Fruit fly (Drosophila melanogaster) whole organism, embryonic: ENCODE measurements around the gene CG15740.
A peak's percentile ranks its signal among the peaks of the same experiment; 100 is the strongest.

ENCODE experiments used
- Aef1 ChIP-seq: fragments of 200-800 bp; sonication (Bioruptor generic); IDR thresholded peaks from 3 replicates; pipeline ENCODE4 v1.3.6; 2022; ENCODE audit warnings: missing biosample characterization, missing genetic modification characterization
- BtbVII ChIP-seq: fragments of 200-800 bp; sonication (Bioruptor generic); optimal IDR thresholded peaks from 3 replicates; lab custom pipeline; 2017; ENCODE audit warnings: missing biosample characterization, mild to moderate bottlenecking, missing genetic modification characterization
- CG10565 ChIP-seq: fragments of 200-800 bp; sonication (Bioruptor generic); optimal IDR thresholded peaks from 3 replicates; lab custom pipeline; 2016; ENCODE audit warnings: missing biosample characterization, mild to moderate bottlenecking, missing genetic modification characterization
- CG12071 ChIP-seq: fragments of 200-800 bp; sonication (Bioruptor generic); optimal IDR thresholded peaks from 3 replicates; lab custom pipeline; 2018; ENCODE audit warnings: missing biosample characterization, mild to moderate bottlenecking, missing genetic modification characterization
- CG12769 ChIP-seq: fragments of 200-800 bp; sonication (Bioruptor generic); optimal IDR thresholded peaks from 2 replicates; lab custom pipeline; 2019; ENCODE audit warnings: missing biosample characterization, mild to moderate bottlenecking, missing genetic modification characterization, moderate library complexity
- CG14050 ChIP-seq: fragments of 200-800 bp; sonication (Bioruptor generic); IDR thresholded peaks from 3 replicates; pipeline ENCODE4 v1.3.6; 2022; ENCODE audit warnings: missing biosample characterization, missing genetic modification characterization
- CG15269 ChIP-seq: fragments of 200-800 bp; sonication (Bioruptor generic); optimal IDR thresholded peaks from 2 replicates; lab custom pipeline; 2018; ENCODE audit warnings: missing biosample characterization, mild to moderate bottlenecking, missing genetic modification characterization, moderate library complexity
- CG17361 ChIP-seq: fragments of 200-800 bp; sonication (Bioruptor generic); IDR thresholded peaks from 3 replicates; pipeline ENCODE4 v1.3.6; 2022; ENCODE audit warnings: missing biosample characterization, missing genetic modification characterization
- CG18476 ChIP-seq: fragments of 200-800 bp; sonication (Bioruptor generic); optimal IDR thresholded peaks from 2 replicates; lab custom pipeline; 2016; ENCODE audit warnings: missing biosample characterization, mild to moderate bottlenecking, missing genetic modification characterization
- CG2116 ChIP-seq: fragments of 200-800 bp; sonication (Bioruptor generic); optimal IDR thresholded peaks from 3 replicates; lab custom pipeline; 2018; ENCODE audit warnings: missing biosample characterization, mild to moderate bottlenecking, missing genetic modification characterization
- CG31388 ChIP-seq: fragments of 200-800 bp; sonication (Bioruptor generic); optimal IDR thresholded peaks from 2 replicates; lab custom pipeline; 2016; ENCODE audit warnings: missing biosample characterization, missing genetic modification characterization
- CG32767 ChIP-seq: fragments of 200-800 bp; sonication (Bioruptor generic); IDR thresholded peaks from 2 replicates; pipeline ENCODE4 v1.3.6; 2022; ENCODE audit warnings: missing biosample characterization, missing genetic modification characterization
- CG34422 ChIP-seq: fragments of 200-800 bp; sonication (Bioruptor generic); IDR thresholded peaks from 3 replicates; pipeline ENCODE4 v1.3.6; 2022; ENCODE audit warnings: missing biosample characterization, missing genetic modification characterization
- CG3726 ChIP-seq: fragments of 200-800 bp; sonication (Bioruptor generic); IDR thresholded peaks from 3 replicates; pipeline ENCODE4, ENCODE4 v1.3.6; 2022; ENCODE audit warnings: missing biosample characterization, missing genetic modification characterization
- CG3995 ChIP-seq: fragments of 200-800 bp; sonication (Bioruptor generic); optimal IDR thresholded peaks from 3 replicates; lab custom pipeline; 2016; ENCODE audit warnings: missing biosample characterization, missing genetic modification characterization
- CG4707 ChIP-seq: fragments of 200-800 bp; sonication (Bioruptor generic); optimal IDR thresholded peaks from 2 replicates; lab custom pipeline; 2018; ENCODE audit warnings: missing biosample characterization, mild to moderate bottlenecking, missing genetic modification characterization, moderate library complexity
- CG5953 ChIP-seq: fragments of 200-800 bp; sonication (Bioruptor generic); IDR thresholded peaks from 2 replicates; pipeline ENCODE4 v1.3.6; 2022; ENCODE audit warnings: missing biosample characterization, missing genetic modification characterization
- CG7839 ChIP-seq: fragments of 200-800 bp; sonication (Bioruptor generic); optimal IDR thresholded peaks from 3 replicates; lab custom pipeline; 2018; ENCODE audit warnings: missing biosample characterization, mild to moderate bottlenecking, missing genetic modification characterization, moderate library complexity
- CG7987 ChIP-seq: fragments of 200-800 bp; sonication (Bioruptor generic); optimal IDR thresholded peaks from 2 replicates; lab custom pipeline; 2018; ENCODE audit warnings: missing biosample characterization, mild to moderate bottlenecking, missing genetic modification characterization, moderate library complexity
- CG8281 ChIP-seq: fragments of 200-800 bp; sonication (Bioruptor generic); optimal IDR thresholded peaks from 2 replicates; lab custom pipeline; 2018; ENCODE audit warnings: missing biosample characterization, mild to moderate bottlenecking, missing genetic modification characterization, moderate library complexity
- CG8924 ChIP-seq: fragments of 200-800 bp; optimal IDR thresholded peaks from 3 replicates; lab custom pipeline; 2019; ENCODE audit warnings: missing biosample characterization, mild to moderate bottlenecking, missing genetic modification characterization, moderate library complexity
- CG8944 ChIP-seq: fragments of 200-800 bp; sonication (Bioruptor generic); optimal IDR thresholded peaks from 3 replicates; lab custom pipeline; 2016; ENCODE audit warnings: missing biosample characterization, missing genetic modification characterization
- Ets65A ChIP-seq: fragments of 200-800 bp; sonication (Bioruptor generic); peaks from one replicate; lab custom pipeline; 2016; ENCODE audit warnings: missing biosample characterization, missing genetic modification characterization
- HLH3B ChIP-seq: fragments of 200-800 bp; sonication (Bioruptor generic); IDR thresholded peaks from 2 replicates; pipeline ENCODE4 v1.3.6; 2022; ENCODE audit warnings: missing biosample characterization, missing genetic modification characterization
- NFAT ChIP-seq: fragments of 200-800 bp; sonication (Bioruptor generic); IDR thresholded peaks from 2 replicates; pipeline ENCODE4 v1.3.6; 2022; ENCODE audit warnings: missing biosample characterization, missing genetic modification characterization
- Ravus ChIP-seq: fragments of 200-800 bp; sonication (Bioruptor generic); IDR thresholded peaks from 2 replicates; pipeline ENCODE4 v1.3.6; 2022; ENCODE audit warnings: missing biosample characterization, missing genetic modification characterization
- TFAM ChIP-seq: fragments of 200-800 bp; sonication (Bioruptor generic); optimal IDR thresholded peaks from 2 replicates; lab custom pipeline; 2017; ENCODE audit warnings: missing biosample characterization, missing genetic modification characterization, inconsistent platforms
- ara ChIP-seq: fragments of 200-800 bp; sonication (Bioruptor generic); IDR thresholded peaks from 2 replicates; pipeline ENCODE4 v1.3.6; 2022; ENCODE audit warnings: missing biosample characterization, missing genetic modification characterization
- bsh ChIP-seq, 2 experiments: fragments of 200-800 bp; sonication (Bioruptor generic); optimal IDR thresholded peaks; 2 replicates each; lab custom pipeline; 2017 to 2018; ENCODE audit warnings: mild to moderate bottlenecking in 2 of 2, missing biosample characterization in 2 of 2, missing genetic modification characterization in 2 of 2, moderate library complexity in 1 of 2
- btn ChIP-seq: fragments of 200-800 bp; sonication (Bioruptor generic); optimal IDR thresholded peaks from 2 replicates; lab custom pipeline; 2016; ENCODE audit warnings: missing biosample characterization, missing genetic modification characterization
- cas ChIP-seq: fragments of 200-800 bp; sonication (Bioruptor generic); IDR thresholded peaks from 2 replicates; pipeline ENCODE4 v1.3.6; 2022; ENCODE audit warnings: missing biosample characterization, missing genetic modification characterization
- chn ChIP-seq: fragments of 200-800 bp; sonication (Bioruptor generic); optimal IDR thresholded peaks from 2 replicates; lab custom pipeline; 2016; ENCODE audit warnings: missing biosample characterization, missing genetic modification characterization
- dati ChIP-seq: fragments of 200-800 bp; sonication (Bioruptor generic); IDR thresholded peaks from 2 replicates; pipeline ENCODE4 v1.3.6; 2022; ENCODE audit warnings: missing biosample characterization, missing genetic modification characterization
- dysf ChIP-seq: fragments of 200-800 bp; sonication (Bioruptor generic); IDR thresholded peaks from 3 replicates; pipeline ENCODE4 v1.3.6; 2022; ENCODE audit warnings: missing biosample characterization, missing genetic modification characterization
- gsb-n ChIP-seq: fragments of 200-800 bp; sonication (Bioruptor generic); optimal IDR thresholded peaks from 3 replicates; lab custom pipeline; 2018; ENCODE audit warnings: missing biosample characterization, mild to moderate bottlenecking, missing genetic modification characterization
- hbn ChIP-seq: fragments of 200-800 bp; sonication (Bioruptor generic); IDR thresholded peaks from 2 replicates; pipeline ENCODE4 v1.3.6; 2022; ENCODE audit warnings: missing biosample characterization, missing genetic modification characterization; ENCODE audit not compliant: partially characterized antibody
- kah ChIP-seq: fragments of 200-800 bp; sonication (Bioruptor generic); optimal IDR thresholded peaks from 2 replicates; lab custom pipeline; 2018; ENCODE audit warnings: missing biosample characterization, mild to moderate bottlenecking, missing genetic modification characterization
- knrl ChIP-seq: fragments of 200-800 bp; sonication (Bioruptor generic); IDR thresholded peaks from 3 replicates; pipeline ENCODE4 v1.3.6; 2022; ENCODE audit warnings: missing biosample characterization, missing genetic modification characterization; ENCODE audit not compliant: partially characterized antibody
- lola ChIP-seq, 3 experiments: fragments of >200 bp in 2 of 3; fragments of 200-800 bp in 1 of 3; sonication (Bioruptor generic) in 1 of 3; optimal IDR thresholded peaks; 2 replicates each; lab custom pipeline; 2017 to 2019; ENCODE audit warnings: missing biosample characterization in 3 of 3, missing genetic modification characterization in 3 of 3, mild to moderate bottlenecking in 1 of 3, moderate library complexity in 1 of 3
- mam ChIP-seq: fragments of 200-800 bp; sonication (Bioruptor generic); optimal IDR thresholded peaks from 3 replicates; lab custom pipeline; 2016; ENCODE audit warnings: missing biosample characterization, missing genetic modification characterization
- pita ChIP-seq: fragments of 200-800 bp; sonication (Bioruptor generic); optimal IDR thresholded peaks from 2 replicates; lab custom pipeline; 2017; ENCODE audit warnings: missing biosample characterization, mild to moderate bottlenecking, missing genetic modification characterization
- row ChIP-seq: fragments of 200-800 bp; sonication (Bioruptor generic); IDR thresholded peaks from 3 replicates; pipeline ENCODE4 v1.3.6; 2022; ENCODE audit warnings: missing biosample characterization, missing genetic modification characterization
- sd ChIP-seq: fragments of 200-800 bp; sonication (Bioruptor generic); optimal IDR thresholded peaks from 3 replicates; lab custom pipeline; 2018; ENCODE audit warnings: missing biosample characterization, mild to moderate bottlenecking, missing genetic modification characterization, moderate library complexity
- sens ChIP-seq: fragments of 200-800 bp; sonication (Bioruptor generic); peaks from one replicate; lab custom pipeline; 2016; ENCODE audit warnings: missing biosample characterization, missing genetic modification characterization
- slp2 ChIP-seq: fragments of 200-800 bp; sonication (Bioruptor generic); optimal IDR thresholded peaks from 2 replicates; lab custom pipeline; 2016; ENCODE audit warnings: missing biosample characterization, missing genetic modification characterization
- sr ChIP-seq: fragments of 200-800 bp; sonication (Bioruptor generic); IDR thresholded peaks from 3 replicates; pipeline ENCODE4 v1.3.6; 2022; ENCODE audit warnings: missing biosample characterization, missing genetic modification characterization
- sug ChIP-seq: fragments of 200-800 bp; optimal IDR thresholded peaks from 2 replicates; lab custom pipeline; 2019; ENCODE audit warnings: missing biosample characterization, mild to moderate bottlenecking, missing genetic modification characterization, moderate library complexity
- tap ChIP-seq: fragments of 200-800 bp; optimal IDR thresholded peaks from 3 replicates; lab custom pipeline; 2019; ENCODE audit warnings: missing biosample characterization, mild to moderate bottlenecking, missing genetic modification characterization, moderate library complexity
- zfh2 ChIP-seq: fragments of 200-800 bp; sonication (Bioruptor generic); optimal IDR thresholded peaks from 2 replicates; lab custom pipeline; 2016; ENCODE audit warnings: missing biosample characterization, missing genetic modification characterization

CG15740 gene

dm6 chrX:11857522-11858438 lies 11.9 kb upstream of the CG15740 start (continued):
- TF ChIP-seq slp2 (GFP tag; lab: Kevin White, UChicago) (peak; percentile 77), sd (tag; lab: Kevin White, UChicago) (no peak), CG2116 (GFP tag; lab: Kevin White, UChicago) (peak; percentile 16), cas (GFP tag; lab: Robert Waterston, UW) (0 out of 2 replicates have a peak, but pooled peaks have one; percentile 59), CG10565 (GFP tag; lab: Kevin White, UChicago) (no peak), lola (GFP tag; optimal IDR thresholded peaks at IDR 0.05; lab: Kevin White, UChicago) (peak in 1 of 3 experiments; percentile 67), TFAM (GFP tag; lab: Kevin White, UChicago) (peak; percentile 15), CG7839 (tag; lab: Kevin White, UChicago) (peak; percentile 91), pita (GFP tag; lab: Kevin White, UChicago) (no peak), CG17361 (GFP tag; lab: Robert Waterston, UW) (peak; percentile 85), hbn (no peak), dysf (GFP tag; lab: Robert Waterston, UW) (peak; percentile 89), CG31388 (GFP tag; lab: Kevin White, UChicago) (peak; percentile 27), zfh2 (GFP tag; lab: Kevin White, UChicago) (peak; percentile 14), CG15269 (tag; lab: Kevin White, UChicago) (peak; percentile 68), chn (peak; percentile 52), CG3726 (GFP tag; lab: Robert Waterston, UW) (0 out of 3 replicates have a peak, but pooled peaks have one; percentile 49), CG5953 (GFP tag; lab: Robert Waterston, UW) (no peak), CG12769 (tag; lab: Kevin White, UChicago) (peak; percentile 78), CG34422 (GFP tag; lab: Robert Waterston, UW) (peak; percentile 76), sug (tag; lab: Kevin White, UChicago) (peak; percentile 60), ara (peak; percentile 88), sens (peak; percentile 98), tap (tag; lab: Kevin White, UChicago) (peak; percentile 69), NFAT (GFP tag; lab: Robert Waterston, UW) (peak; percentile 56), CG4707 (GFP tag; lab: Kevin White, UChicago) (peak; percentile 64), kah (GFP tag; lab: Kevin White, UChicago) (peak; percentile 49), sr (GFP tag; lab: Robert Waterston, UW) (peak; percentile 68; the same call in 2 of the 3 replicates), mam (GFP tag; lab: Kevin White, UChicago) (peak; percentile 78), Ravus (GFP tag; lab: Robert Waterston, UW) (peak; percentile 45), CG32767 (GFP tag; lab: Robert Waterston, UW) (peak; percentile 51; the same call in 1 of the 2 replicates), CG14050 (GFP tag; lab: Robert Waterston, UW) (peak; percentile 70), Ets65A (GFP tag; lab: Kevin White, UChicago) (peak; percentile 95), CG18476 (GFP tag; lab: Kevin White, UChicago) (peak; percentile 9), CG3995 (no peak), row (peak; percentile 79), Aef1 (GFP tag; lab: Robert Waterston, UW) (peak; percentile 34; the same call in 1 of the 3 replicates), CG8944 (GFP tag; lab: Kevin White, UChicago) (peak; percentile 32), gsb-n (peak; percentile 48), CG7987 (GFP tag; lab: Kevin White, UChicago) (no peak), bsh (GFP tag; optimal IDR thresholded peaks at IDR 0.05; lab: Kevin White, UChicago) (peak; percentile 66 to 85), CG12071 (GFP tag; lab: Kevin White, UChicago) (peak; percentile 54), BtbVII (GFP tag; lab: Kevin White, UChicago) (peak; percentile 10), dati (GFP tag; lab: Robert Waterston, UW) (no peak), knrl (GFP tag; lab: Robert Waterston, UW) (no peak), btn (no peak), HLH3B (peak; percentile 61; the same call in 1 of the 2 replicates), CG8281 (tag; lab: Kevin White, UChicago) (peak; percentile 74), CG8924 (tag; lab: Kevin White, UChicago) (peak; percentile 74)
